Worm (Caenorhabditis elegans): ENCODE measurements around the gene srz-78.

DNA sequence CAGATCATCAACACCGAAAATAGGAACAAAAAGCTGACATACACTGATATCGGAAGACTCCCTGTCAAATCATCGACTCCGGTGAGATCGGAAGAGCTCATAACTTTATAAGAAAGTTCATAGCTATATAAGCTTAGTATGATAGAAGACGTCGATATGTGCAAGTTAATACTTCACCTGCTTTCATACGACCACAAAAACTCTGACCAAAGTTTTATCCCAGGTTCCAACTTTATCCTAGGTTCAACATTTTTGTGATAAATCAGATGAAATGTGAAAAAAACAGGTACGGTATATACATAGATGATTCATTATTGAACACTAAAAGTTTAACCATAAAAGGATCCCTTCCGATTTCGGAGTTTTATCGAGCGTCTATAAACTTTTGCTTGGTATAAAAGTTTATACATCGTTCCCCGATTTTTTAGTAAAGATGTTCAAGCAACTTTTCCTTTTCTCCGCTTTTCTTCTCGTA is 12.6 kb upstream of the srz-78 start, which contains the start of the genes srz-70 and C09G12.5:
- no peak for TF ChIP-seq pha-4 (tag; optimal IDR thresholded peaks at IDR 0.05)
- TF ChIP-seq mec-3 (tag; optimal IDR thresholded peaks at IDR 0.05; ENCODE audit: borderline replicate concordance), result no peak
- no peak for TF ChIP-seq elt-2 (tag; optimal IDR thresholded peaks at IDR 0.05)
- no peak for TF ChIP-seq fkh-6 (tag; optimal IDR thresholded peaks at IDR 0.05)
- no peak for TF ChIP-seq ztf-16 (tag; optimal IDR thresholded peaks at IDR 0.05)
- no peak for TF ChIP-seq ama-1 (optimal IDR thresholded peaks at IDR 0.05)
- TF ChIP-seq nfya-1 (tag; optimal IDR thresholded peaks at IDR 0.05), result no peak
- no peak for TF ChIP-seq nhr-11 (tag; optimal IDR thresholded peaks at IDR 0.05)
- no peak for TF ChIP-seq lim-6 (tag; optimal IDR thresholded peaks at IDR 0.05)
- TF ChIP-seq C08G9.2 (tag; optimal IDR thresholded peaks at IDR 0.05), result no peak
- TF ChIP-seq Y22D7AL.16 (tag; optimal IDR thresholded peaks at IDR 0.05), result no peak
- TF ChIP-seq dmd-4 (tag; optimal IDR thresholded peaks at IDR 0.05; ENCODE audit: borderline replicate concordance), result no peak
- TF ChIP-seq pqm-1 (tag; optimal IDR thresholded peaks at IDR 0.05), result no peak

Measured in whole organism, late embryonic.